Worm (Caenorhabditis elegans) whole organism, L1 larva: ENCODE results near the gene srt-39.

ENCODE experiments used
- F16B12.6 ChIP-seq: fragments of 150-350 bp; optimal IDR thresholded peaks from 2 replicates; lab custom pipeline; 2014; ENCODE audit warnings: missing biosample characterization, missing genetic modification characterization
- Y116A8C.19 ChIP-seq: sonication (generic microtip); optimal IDR thresholded peaks from 2 replicates; lab custom pipeline; 2016; ENCODE audit warnings: missing compliant biosample characterization, missing genetic modification characterization, borderline replicate concordance
- ama-1 ChIP-seq: fragments of 150-350 bp; optimal IDR thresholded peaks from 2 replicates; lab custom pipeline; 2014
- blmp-1 ChIP-seq: fragments of 150-350 bp; optimal IDR thresholded peaks from 2 replicates; lab custom pipeline; 2014; ENCODE audit warnings: missing biosample characterization, missing genetic modification characterization
- ceh-90 ChIP-seq: sonication (generic microtip); optimal IDR thresholded peaks from 2 replicates; lab custom pipeline; 2016; ENCODE audit warnings: missing genetic modification characterization, missing compliant biosample characterization
- dpl-1 ChIP-seq, 3 experiments: fragments of 150-350 bp in 2 of 3; sonication (generic microtip) in 1 of 3; optimal IDR thresholded peaks; 2 replicates each; lab custom pipeline; 2014 to 2017; ENCODE audit warnings: missing biosample characterization in 3 of 3, missing genetic modification characterization in 3 of 3, missing genetic modification reagents in 3 of 3
- elt-2 ChIP-seq: sonication (generic microtip); optimal IDR thresholded peaks from 2 replicates; lab custom pipeline; 2016; ENCODE audit warnings: missing genetic modification characterization, mild to moderate bottlenecking, inconsistent platforms, missing compliant biosample characterization, missing genetic modification reagents
- fkh-8 ChIP-seq: sonication (generic microtip); optimal IDR thresholded peaks from 2 replicates; lab custom pipeline; 2016; ENCODE audit warnings: mild to moderate bottlenecking, missing genetic modification characterization, missing compliant biosample characterization
- grh-1 ChIP-seq: fragments of 200-800 bp; sonication (Bioruptor generic); IDR thresholded peaks from 2 replicates; pipeline ENCODE4 v1.3.6; 2022; ENCODE audit warnings: missing genetic modification reagents, missing genetic modification characterization, missing compliant biosample characterization
- hpl-2 ChIP-seq: fragments of 150-350 bp; optimal IDR thresholded peaks from 2 replicates; lab custom pipeline; 2014; ENCODE audit warnings: missing biosample characterization, missing genetic modification reagents, missing genetic modification characterization
- isw-1 ChIP-seq: fragments of 200-800 bp; sonication (Bioruptor generic); IDR thresholded peaks from 2 replicates; pipeline ENCODE4 v1.3.6; 2022; ENCODE audit warnings: missing genetic modification characterization, missing compliant biosample characterization
- jun-1 ChIP-seq: fragments of 150-350 bp; optimal IDR thresholded peaks from 2 replicates; lab custom pipeline; 2014; ENCODE audit warnings: missing biosample characterization, missing genetic modification reagents, missing genetic modification characterization
- lin-14 ChIP-seq: fragments of 200-800 bp; sonication (Bioruptor generic); optimal IDR thresholded peaks from 2 replicates; lab custom pipeline; 2018; ENCODE audit warnings: mild to moderate bottlenecking, missing genetic modification characterization, moderate library complexity, missing compliant biosample characterization
- lin-35 ChIP-seq, 2 experiments: fragments of 150-350 bp; optimal IDR thresholded peaks; 2 replicates each; lab custom pipeline; 2014; ENCODE audit warnings: missing biosample characterization in 2 of 2, missing genetic modification characterization in 2 of 2, missing genetic modification reagents in 2 of 2
- lin-39 ChIP-seq: fragments of 150-350 bp; optimal IDR thresholded peaks from 2 replicates; lab custom pipeline; 2014; ENCODE audit warnings: missing biosample characterization, missing genetic modification reagents, missing genetic modification characterization
- lsy-2 ChIP-seq, 2 experiments: fragments of 150-350 bp; optimal IDR thresholded peaks; 2 replicates each; lab custom pipeline; 2014; ENCODE audit warnings: missing biosample characterization in 2 of 2, missing genetic modification characterization in 2 of 2
- mab-9 ChIP-seq: fragments of 200-800 bp; sonication (Bioruptor generic); IDR thresholded peaks from 2 replicates; pipeline ENCODE4 v1.3.6; 2022; ENCODE audit warnings: missing genetic modification reagents, missing genetic modification characterization, missing compliant biosample characterization
- mef-2 ChIP-seq: fragments of 150-350 bp; optimal IDR thresholded peaks from 2 replicates; lab custom pipeline; 2014; ENCODE audit warnings: missing biosample characterization, missing genetic modification characterization
- mep-1 ChIP-seq: fragments of 150-350 bp; optimal IDR thresholded peaks from 2 replicates; lab custom pipeline; 2014; ENCODE audit warnings: missing biosample characterization, missing genetic modification characterization
- nhr-11 ChIP-seq: fragments of 150-350 bp; optimal IDR thresholded peaks from 2 replicates; lab custom pipeline; 2014; ENCODE audit warnings: missing biosample characterization, missing genetic modification characterization
- nhr-19 ChIP-seq: fragments of 200-800 bp; sonication (Bioruptor generic); conservative IDR thresholded peaks from 2 replicates; pipeline ENCODE4 v1.3.6; 2022; ENCODE audit warnings: missing genetic modification characterization, missing compliant biosample characterization
- nhr-20 ChIP-seq: sonication (generic microtip); optimal IDR thresholded peaks from 2 replicates; lab custom pipeline; 2016; ENCODE audit warnings: mild to moderate bottlenecking, missing genetic modification characterization, missing compliant biosample characterization
- nhr-237 ChIP-seq: fragments of 150-350 bp; optimal IDR thresholded peaks from 2 replicates; lab custom pipeline; 2014; ENCODE audit warnings: missing biosample characterization, missing genetic modification characterization
- nhr-47 ChIP-seq: sonication (generic microtip); optimal IDR thresholded peaks from 2 replicates; lab custom pipeline; 2016; ENCODE audit warnings: mild to moderate bottlenecking, missing genetic modification characterization, moderate library complexity, missing compliant biosample characterization
- nhr-71 ChIP-seq: sonication (generic microtip); optimal IDR thresholded peaks from 2 replicates; lab custom pipeline; 2016; ENCODE audit warnings: mild to moderate bottlenecking, missing genetic modification characterization, moderate library complexity, missing compliant biosample characterization
- nhr-84 ChIP-seq: sonication (generic microtip); optimal IDR thresholded peaks from 2 replicates; lab custom pipeline; 2017; ENCODE audit warnings: missing biosample characterization, missing genetic modification characterization
- nhr-90 ChIP-seq: sonication (generic microtip); optimal IDR thresholded peaks from 2 replicates; lab custom pipeline; 2016; ENCODE audit warnings: mild to moderate bottlenecking, missing genetic modification characterization, missing compliant biosample characterization; ENCODE audit not compliant: poor library complexity
- pag-3 ChIP-seq: sonication (generic microtip); optimal IDR thresholded peaks from 2 replicates; lab custom pipeline; 2017; ENCODE audit warnings: missing genetic modification characterization, mild to moderate bottlenecking, missing compliant biosample characterization, antibody characterized with exemption, borderline replicate concordance; ENCODE audit not compliant: insufficient read depth
- pqm-1 ChIP-seq: sonication (generic microtip); optimal IDR thresholded peaks from 3 replicates; lab custom pipeline; 2017; ENCODE audit warnings: missing biosample characterization, missing genetic modification characterization
- rnt-1 ChIP-seq: sonication (generic microtip); optimal IDR thresholded peaks from 2 replicates; lab custom pipeline; 2016; ENCODE audit warnings: mild to moderate bottlenecking, missing genetic modification characterization, moderate library complexity, missing compliant biosample characterization
- skn-1 ChIP-seq: fragments of 150-350 bp; optimal IDR thresholded peaks from 2 replicates; lab custom pipeline; 2014; ENCODE audit warnings: missing biosample characterization, missing genetic modification characterization
- snu-23 ChIP-seq: sonication (generic microtip); optimal IDR thresholded peaks from 2 replicates; lab custom pipeline; 2016; ENCODE audit warnings: missing genetic modification characterization, missing compliant biosample characterization
- sox-4 ChIP-seq: sonication (generic microtip); optimal IDR thresholded peaks from 2 replicates; lab custom pipeline; 2016; ENCODE audit warnings: missing genetic modification characterization, missing compliant biosample characterization
- unc-130 ChIP-seq: fragments of 150-350 bp; optimal IDR thresholded peaks from 2 replicates; lab custom pipeline; 2017; ENCODE audit warnings: missing biosample characterization, missing genetic modification characterization, inconsistent platforms
- unc-86 ChIP-seq: sonication (generic microtip); optimal IDR thresholded peaks from 2 replicates; lab custom pipeline; 2016; ENCODE audit warnings: missing genetic modification characterization, missing compliant biosample characterization
- unc-98 ChIP-seq: fragments of 200-800 bp; sonication (Bioruptor generic); IDR thresholded peaks from 2 replicates; pipeline ENCODE4 v1.3.6; 2022; ENCODE audit warnings: missing genetic modification characterization, missing compliant biosample characterization
- zag-1 ChIP-seq: fragments of 150-350 bp; optimal IDR thresholded peaks from 2 replicates; lab custom pipeline; 2014; ENCODE audit warnings: missing biosample characterization, missing genetic modification characterization
- ztf-4 ChIP-seq: fragments of 150-350 bp; optimal IDR thresholded peaks from 2 replicates; lab custom pipeline; 2014; ENCODE audit warnings: missing biosample characterization, missing genetic modification characterization

srt-39 gene

ce11 chrV:12468363-12468762, 16.3 kb upstream of the srt-39 start, which contains the start of gene F28C1.3:
F28C1.3 (plus strand) TSS chrV:12468663.
- TF ChIP-seq nhr-237 (tag; lab: Kevin White, UChicago): no peak
- TF ChIP-seq nhr-19 (GFP tag; lab: Robert Waterston, UW): no peak
- no peak for TF ChIP-seq mef-2 (tag; lab: Kevin White, UChicago)
- no peak for TF ChIP-seq F16B12.6 (tag; lab: Kevin White, UChicago)
- TF ChIP-seq jun-1 (tag; lab: Kevin White, UChicago): no peak
- TF ChIP-seq unc-86: no peak
- TF ChIP-seq ceh-90 (tag; lab: Kevin White, UChicago): no peak
- TF ChIP-seq dpl-1 (GFP tag; optimal IDR thresholded peaks at IDR 0.05; lab: Kevin White, UChicago): no peak
- no peak for TF ChIP-seq hpl-2 (GFP tag; lab: Kevin White, UChicago)
- TF ChIP-seq nhr-90 (tag; lab: Kevin White, UChicago): no peak
- TF ChIP-seq ztf-4 (tag; lab: Kevin White, UChicago): no peak
- TF ChIP-seq pqm-1 (tag; lab: Kevin White, UChicago): no peak

ce11 chrV:12470324-12470723, 14.4 kb upstream of the srt-39 start:
- TF ChIP-seq blmp-1 (no peak), rnt-1 (tag; lab: Kevin White, UChicago) (no peak), nhr-19 (GFP tag; lab: Robert Waterston, UW) (no peak), mab-9 (GFP tag; lab: Robert Waterston, UW) (no peak), ama-1 (lab: Kevin White, UChicago) (no peak), ztf-4 (tag; lab: Kevin White, UChicago) (no peak), unc-86 (no peak), Y116A8C.19 (tag; lab: Kevin White, UChicago) (no peak), nhr-84 (tag; lab: Kevin White, UChicago) (no peak), skn-1 (tag; lab: Kevin White, UChicago) (no peak), lsy-2 (tag; optimal IDR thresholded peaks at IDR 0.05; lab: Kevin White, UChicago) (no peak)

ce11 chrV:12475360-12475759, 9.3 kb upstream of the srt-39 start:
- no peak for TF ChIP-seq nhr-84 (tag; lab: Kevin White, UChicago)
- TF ChIP-seq lin-35 (GFP tag; optimal IDR thresholded peaks at IDR 0.05; lab: Kevin White, UChicago): peak in 1 of 2 experiments; percentile 13
- no peak for TF ChIP-seq nhr-11 (tag; lab: Kevin White, UChicago)
- no peak for TF ChIP-seq mep-1 (tag; lab: Kevin White, UChicago)
- TF ChIP-seq nhr-20: no peak
- TF ChIP-seq lin-39 (tag; lab: Kevin White, UChicago): no peak
- peak; percentile 74 for TF ChIP-seq elt-2 (tag; lab: Kevin White, UChicago)

- peak in 1 of 2 experiments; percentile 9 for TF ChIP-seq lin-35 (GFP tag; optimal IDR thresholded peaks at IDR 0.05; lab: Kevin White, UChicago)
- TF ChIP-seq nhr-90 (tag; lab: Kevin White, UChicago): no peak
- TF ChIP-seq mep-1 (tag; lab: Kevin White, UChicago): no peak
- no peak for TF ChIP-seq unc-98 (GFP tag; lab: Robert Waterston, UW)
- peak; percentile 99 for TF ChIP-seq pag-3
- no peak for TF ChIP-seq elt-2 (tag; lab: Kevin White, UChicago)
- peak; percentile 10 for TF ChIP-seq unc-130 (tag; lab: Kevin White, UChicago)
- no peak for TF ChIP-seq zag-1 (tag; lab: Kevin White, UChicago)
- peak; percentile 61 for TF ChIP-seq rnt-1 (tag; lab: Kevin White, UChicago)
- no peak for TF ChIP-seq isw-1
- TF ChIP-seq nhr-71: peak; percentile 41
- TF ChIP-seq snu-23: peak; percentile 23
- no peak for TF ChIP-seq sox-4 (tag; lab: Kevin White, UChicago)
- no peak for TF ChIP-seq skn-1 (tag; lab: Kevin White, UChicago)
- TF ChIP-seq grh-1 (GFP tag; lab: Robert Waterston, UW): no peak
- no peak for TF ChIP-seq fkh-8
- 0 out of 2 replicates have a peak, but pooled peaks have one; percentile 10 for TF ChIP-seq nhr-19 (GFP tag; lab: Robert Waterston, UW)
- no peak for TF ChIP-seq mab-9 (GFP tag; lab: Robert Waterston, UW)
- TF ChIP-seq pqm-1 (tag; lab: Kevin White, UChicago): no peak
- peak; percentile 70 for TF ChIP-seq lin-14 (GFP tag; lab: Kevin White, UChicago)
- TF ChIP-seq nhr-47 (tag; lab: Kevin White, UChicago): no peak
Observed at ce11 chrV:12477139-12477538, 7.5 kb upstream of the srt-39 start.
